Fruit fly (Drosophila melanogaster) whole organism, embryonic: ENCODE results near the gene CG8765.
A peak's percentile ranks its signal among the peaks of the same experiment; 100 is the strongest.

Experiments
- Adf1 ChIP-seq: fragments of 200-800 bp; sonication (Bioruptor generic); IDR thresholded peaks from 2 replicates; pipeline ENCODE4 v1.3.6; 2022; ENCODE audit warnings: missing biosample characterization, missing genetic modification characterization
- Atf6 ChIP-seq: fragments of 200-800 bp; sonication (Bioruptor generic); IDR thresholded peaks from 2 replicates; pipeline ENCODE4 v1.3.6; 2022; ENCODE audit warnings: missing biosample characterization, missing genetic modification characterization
- B-H1 ChIP-seq: fragments of 200-800 bp; sonication (Bioruptor generic); IDR thresholded peaks from 3 replicates; pipeline ENCODE4 v1.3.6; 2022; ENCODE audit warnings: missing biosample characterization, missing genetic modification characterization
- Bgb ChIP-seq: fragments of 200-800 bp; sonication (Bioruptor generic); IDR thresholded peaks from 2 replicates; pipeline ENCODE4 v1.3.6; 2022; ENCODE audit warnings: missing biosample characterization, missing genetic modification characterization; ENCODE audit not compliant: partially characterized antibody
- CG1024 ChIP-seq: fragments of 200-800 bp; sonication (Bioruptor generic); IDR thresholded peaks from 2 replicates; pipeline ENCODE4 v1.3.6; 2022; ENCODE audit warnings: missing biosample characterization, missing genetic modification characterization
- CG11504 ChIP-seq: fragments of 200-800 bp; sonication (Bioruptor generic); optimal IDR thresholded peaks from 3 replicates; lab custom pipeline; 2019; ENCODE audit warnings: missing biosample characterization, mild to moderate bottlenecking, missing genetic modification characterization, moderate library complexity
- CG12942 ChIP-seq: fragments of 200-800 bp; sonication (Bioruptor generic); optimal IDR thresholded peaks from 3 replicates; lab custom pipeline; 2016; ENCODE audit warnings: missing biosample characterization, missing genetic modification characterization
- CG13624 ChIP-seq: fragments of 200-800 bp; sonication (Bioruptor generic); optimal IDR thresholded peaks from 2 replicates; lab custom pipeline; 2016; ENCODE audit warnings: missing biosample characterization, missing genetic modification characterization
- CG15011 ChIP-seq: fragments of 200-800 bp; sonication (Bioruptor generic); optimal IDR thresholded peaks from 3 replicates; lab custom pipeline; 2018; ENCODE audit warnings: missing biosample characterization, mild to moderate bottlenecking, missing genetic modification characterization
- CG15479 ChIP-seq: fragments of 200-800 bp; sonication (Bioruptor generic); optimal IDR thresholded peaks from 3 replicates; lab custom pipeline; 2019; ENCODE audit warnings: missing biosample characterization, mild to moderate bottlenecking, missing genetic modification characterization, moderate library complexity
- CG17568 ChIP-seq: fragments of 200-800 bp; sonication (Bioruptor generic); optimal IDR thresholded peaks from 2 replicates; lab custom pipeline; 2018; ENCODE audit warnings: missing biosample characterization, mild to moderate bottlenecking, missing genetic modification characterization, moderate library complexity
- CG31365 ChIP-seq: fragments of 200-800 bp; sonication (Bioruptor generic); optimal IDR thresholded peaks from 2 replicates; lab custom pipeline; 2018; ENCODE audit warnings: missing biosample characterization, mild to moderate bottlenecking, missing genetic modification characterization
- CG32767 ChIP-seq: fragments of 200-800 bp; sonication (Bioruptor generic); IDR thresholded peaks from 2 replicates; pipeline ENCODE4 v1.3.6; 2022; ENCODE audit warnings: missing biosample characterization, missing genetic modification characterization
- CG33557 ChIP-seq: fragments of 200-800 bp; sonication (Bioruptor generic); optimal IDR thresholded peaks from 2 replicates; lab custom pipeline; 2019; ENCODE audit warnings: missing biosample characterization, mild to moderate bottlenecking, missing genetic modification characterization, moderate library complexity
- CG4424 ChIP-seq: fragments of 200-800 bp; sonication (Bioruptor generic); optimal IDR thresholded peaks from 3 replicates; lab custom pipeline; 2016; ENCODE audit warnings: missing biosample characterization, missing genetic modification characterization
- CG4730 ChIP-seq: fragments of 200-800 bp; sonication (Bioruptor generic); IDR thresholded peaks from 2 replicates; pipeline ENCODE4 v1.3.6; 2022; ENCODE audit warnings: missing biosample characterization, missing genetic modification characterization
- CG5245 ChIP-seq: fragments of 200-800 bp; sonication (Bioruptor generic); optimal IDR thresholded peaks from 3 replicates; lab custom pipeline; 2016; ENCODE audit warnings: missing biosample characterization, missing genetic modification characterization
- CG5953 ChIP-seq: fragments of 200-800 bp; sonication (Bioruptor generic); IDR thresholded peaks from 2 replicates; pipeline ENCODE4 v1.3.6; 2022; ENCODE audit warnings: missing biosample characterization, missing genetic modification characterization
- CG7987 ChIP-seq: fragments of 200-800 bp; sonication (Bioruptor generic); optimal IDR thresholded peaks from 2 replicates; lab custom pipeline; 2018; ENCODE audit warnings: missing biosample characterization, mild to moderate bottlenecking, missing genetic modification characterization, moderate library complexity
- CoRest ChIP-seq: fragments of 200-800 bp; sonication (Bioruptor generic); optimal IDR thresholded peaks from 3 replicates; lab custom pipeline; 2018; ENCODE audit warnings: missing biosample characterization, mild to moderate bottlenecking, missing genetic modification characterization, moderate library complexity
- Dek ChIP-seq: fragments of 200-800 bp; sonication (Bioruptor generic); optimal IDR thresholded peaks from 3 replicates; lab custom pipeline; 2019; ENCODE audit warnings: missing biosample characterization, mild to moderate bottlenecking, missing genetic modification characterization, moderate library complexity
- H15 ChIP-seq: fragments of 200-800 bp; sonication (Bioruptor generic); IDR thresholded peaks from 3 replicates; pipeline ENCODE4 v1.3.6; 2022; ENCODE audit warnings: missing biosample characterization, missing genetic modification characterization
- HLH3B ChIP-seq: fragments of 200-800 bp; sonication (Bioruptor generic); IDR thresholded peaks from 2 replicates; pipeline ENCODE4 v1.3.6; 2022; ENCODE audit warnings: missing biosample characterization, missing genetic modification characterization
- HmgD ChIP-seq: fragments of 200-800 bp; sonication (Bioruptor generic); optimal IDR thresholded peaks from 3 replicates; lab custom pipeline; 2016; ENCODE audit warnings: missing biosample characterization, missing genetic modification characterization
- Hsf ChIP-seq: fragments of 200-800 bp; sonication (Bioruptor generic); optimal IDR thresholded peaks from 3 replicates; lab custom pipeline; 2016; ENCODE audit warnings: missing biosample characterization, missing genetic modification characterization
- Nf-YA ChIP-seq: fragments of 200-800 bp; sonication (Bioruptor generic); IDR thresholded peaks from 2 replicates; pipeline ENCODE4 v1.3.6; 2022; ENCODE audit warnings: missing biosample characterization, missing genetic modification characterization
- Pdp1 ChIP-seq, 2 experiments: fragments of 200-800 bp; sonication (Bioruptor generic); optimal IDR thresholded peaks; 3 replicates each; lab custom pipeline; 2016; ENCODE audit warnings: missing biosample characterization in 2 of 2, missing genetic modification characterization in 2 of 2, mild to moderate bottlenecking in 1 of 2, moderate library complexity in 1 of 2
- Ravus ChIP-seq: fragments of 200-800 bp; sonication (Bioruptor generic); IDR thresholded peaks from 2 replicates; pipeline ENCODE4 v1.3.6; 2022; ENCODE audit warnings: missing biosample characterization, missing genetic modification characterization
- Sox102F ChIP-seq: fragments of 200-800 bp; sonication (Bioruptor generic); optimal IDR thresholded peaks from 2 replicates; lab custom pipeline; 2018; ENCODE audit warnings: missing biosample characterization, mild to moderate bottlenecking, missing genetic modification characterization, moderate library complexity
- ara ChIP-seq: fragments of 200-800 bp; sonication (Bioruptor generic); IDR thresholded peaks from 2 replicates; pipeline ENCODE4 v1.3.6; 2022; ENCODE audit warnings: missing biosample characterization, missing genetic modification characterization
- ase ChIP-seq: fragments of 200-800 bp; sonication (Bioruptor generic); IDR thresholded peaks from 3 replicates; pipeline ENCODE4 v1.3.6; 2022; ENCODE audit warnings: missing biosample characterization, missing genetic modification characterization
- az2 ChIP-seq: fragments of 200-800 bp; sonication (Bioruptor generic); optimal IDR thresholded peaks from 3 replicates; lab custom pipeline; 2016; ENCODE audit warnings: missing biosample characterization, missing genetic modification characterization
- dmrt99B ChIP-seq: fragments of 200-800 bp; sonication (Bioruptor generic); optimal IDR thresholded peaks from 2 replicates; lab custom pipeline; 2018; ENCODE audit warnings: missing biosample characterization, mild to moderate bottlenecking, missing genetic modification characterization, moderate library complexity
- eve ChIP-seq, 2 experiments: fragments of >200 bp; optimal IDR thresholded peaks; 2 replicates each; lab custom pipeline; 2017; ENCODE audit warnings: missing biosample characterization in 2 of 2, missing genetic modification characterization in 2 of 2
- hb ChIP-seq: fragments of 200-800 bp; sonication (Bioruptor generic); IDR thresholded peaks from 3 replicates; pipeline ENCODE4 v1.3.6; 2022; ENCODE audit warnings: missing biosample characterization, missing genetic modification characterization; ENCODE audit not compliant: partially characterized antibody
- jumu ChIP-seq: fragments of 200-800 bp; sonication (Bioruptor generic); optimal IDR thresholded peaks from 3 replicates; lab custom pipeline; 2016; ENCODE audit warnings: missing biosample characterization, missing genetic modification characterization
- kah ChIP-seq: fragments of 200-800 bp; sonication (Bioruptor generic); optimal IDR thresholded peaks from 2 replicates; lab custom pipeline; 2018; ENCODE audit warnings: missing biosample characterization, mild to moderate bottlenecking, missing genetic modification characterization
- ken ChIP-seq: fragments of 200-800 bp; sonication (Bioruptor generic); IDR thresholded peaks from 3 replicates; pipeline ENCODE4 v1.3.6; 2022; ENCODE audit warnings: missing biosample characterization, missing genetic modification characterization
- knrl ChIP-seq: fragments of 200-800 bp; sonication (Bioruptor generic); IDR thresholded peaks from 3 replicates; pipeline ENCODE4 v1.3.6; 2022; ENCODE audit warnings: missing biosample characterization, missing genetic modification characterization; ENCODE audit not compliant: partially characterized antibody
- mld ChIP-seq: fragments of 200-800 bp; sonication (Bioruptor generic); IDR thresholded peaks from 3 replicates; pipeline ENCODE4 v1.3.6; 2022; ENCODE audit warnings: missing biosample characterization, missing genetic modification characterization; ENCODE audit not compliant: partially characterized antibody
- nau ChIP-seq: fragments of 200-800 bp; sonication (Bioruptor generic); optimal IDR thresholded peaks from 3 replicates; lab custom pipeline; 2017; ENCODE audit warnings: missing biosample characterization, mild to moderate bottlenecking, missing genetic modification characterization, missing genetic modification reagents
- oc ChIP-seq: fragments of 200-800 bp; sonication (Bioruptor generic); optimal IDR thresholded peaks from 2 replicates; lab custom pipeline; 2018; ENCODE audit warnings: missing biosample characterization, mild to moderate bottlenecking, missing genetic modification characterization, moderate library complexity
- pho ChIP-seq: fragments of 200-800 bp; sonication (Bioruptor generic); optimal IDR thresholded peaks from 2 replicates; lab custom pipeline; 2016; ENCODE audit warnings: missing biosample characterization, missing genetic modification characterization
- psq ChIP-seq: fragments of 200-800 bp; sonication (Bioruptor generic); optimal IDR thresholded peaks from 2 replicates; lab custom pipeline; 2017; ENCODE audit warnings: missing biosample characterization, missing genetic modification characterization
- row ChIP-seq: fragments of 200-800 bp; sonication (Bioruptor generic); IDR thresholded peaks from 3 replicates; pipeline ENCODE4 v1.3.6; 2022; ENCODE audit warnings: missing biosample characterization, missing genetic modification characterization
- sisA ChIP-seq: fragments of 200-800 bp; sonication (Bioruptor generic); IDR thresholded peaks from 2 replicates; pipeline ENCODE4 v1.3.6; 2022; ENCODE audit warnings: missing biosample characterization, missing genetic modification characterization
- tap ChIP-seq: fragments of 200-800 bp; optimal IDR thresholded peaks from 3 replicates; lab custom pipeline; 2019; ENCODE audit warnings: missing biosample characterization, mild to moderate bottlenecking, missing genetic modification characterization, moderate library complexity
- tx ChIP-seq: fragments of 200-800 bp; sonication (Bioruptor generic); optimal IDR thresholded peaks from 2 replicates; lab custom pipeline; 2016; ENCODE audit warnings: missing biosample characterization, missing genetic modification characterization
- unpg ChIP-seq: fragments of 200-800 bp; sonication (Bioruptor generic); optimal IDR thresholded peaks from 3 replicates; lab custom pipeline; 2018; ENCODE audit warnings: missing biosample characterization, mild to moderate bottlenecking, missing genetic modification characterization, moderate library complexity
- yki ChIP-seq: fragments of >200 bp; optimal IDR thresholded peaks from 3 replicates; lab custom pipeline; 2018

CG8765 gene

dm6 chr3L:19674317-19674716 is 12.8 kb downstream of the CG8765 start (continued):
- TF ChIP-seq Pdp1 (GFP tag; optimal IDR thresholded peaks at IDR 0.05; lab: Kevin White, UChicago) = peak in 1 of 2 experiments; percentile 13
- peak; percentile 67 for TF ChIP-seq ara (GFP tag; lab: Robert Waterston, UW)
- no peak for TF ChIP-seq Atf6 (GFP tag; lab: Robert Waterston, UW)
- peak; percentile 12 for TF ChIP-seq CG4424 (GFP tag; lab: Kevin White, UChicago)
- peak; percentile 9 for TF ChIP-seq jumu (GFP tag; lab: Kevin White, UChicago)
- TF ChIP-seq CG11504 (tag; lab: Kevin White, UChicago) = peak; percentile 52
- TF ChIP-seq kah = no peak

dm6 chr3L:19670492-19670891 is 16.7 kb downstream of the CG8765 start:
- no peak for TF ChIP-seq ken (GFP tag; lab: Robert Waterston, UW)
- TF ChIP-seq HLH3B (GFP tag; lab: Robert Waterston, UW) = peak; percentile 63
- 0 out of 3 replicates have a peak, but pooled peaks have one; percentile 21 for TF ChIP-seq H15 (GFP tag; lab: Robert Waterston, UW)
- TF ChIP-seq Dek (tag; lab: Kevin White, UChicago) = no peak
- TF ChIP-seq dmrt99B = peak; percentile 64
- TF ChIP-seq Bgb = no peak
- peak; percentile 65 for TF ChIP-seq sisA (GFP tag; lab: Robert Waterston, UW)
- TF ChIP-seq ase (GFP tag; lab: Robert Waterston, UW) = peak; percentile 43; the same call in 2 of the 3 replicates
- TF ChIP-seq CG5953 (GFP tag; lab: Robert Waterston, UW) = peak; percentile 50; the same call in 1 of the 2 replicates
- no peak for TF ChIP-seq knrl (GFP tag; lab: Robert Waterston, UW)
- TF ChIP-seq row (GFP tag; lab: Robert Waterston, UW) = peak; percentile 68
- TF ChIP-seq CG32767 (GFP tag; lab: Robert Waterston, UW) = no peak
- peak; percentile 10 for TF ChIP-seq az2 (GFP tag; lab: Kevin White, UChicago)
- TF ChIP-seq HmgD (GFP tag; lab: Kevin White, UChicago) = no peak
- TF ChIP-seq B-H1 (GFP tag; lab: Robert Waterston, UW) = no peak
- no peak for TF ChIP-seq pho (GFP tag; lab: Kevin White, UChicago)
- no peak for TF ChIP-seq CG4730 (GFP tag; lab: Robert Waterston, UW)
- no peak for TF ChIP-seq tx (GFP tag; lab: Kevin White, UChicago)
- no peak for TF ChIP-seq nau (GFP tag; lab: Kevin White, UChicago)
- no peak for TF ChIP-seq Nf-YA (GFP tag; lab: Robert Waterston, UW)
- TF ChIP-seq oc (tag; lab: Kevin White, UChicago) = no peak
- TF ChIP-seq CG17568 (GFP tag; lab: Kevin White, UChicago) = no peak
- no peak for TF ChIP-seq Hsf (GFP tag; lab: Kevin White, UChicago)
- no peak for TF ChIP-seq CG15479
- TF ChIP-seq CG15011 (GFP tag; lab: Kevin White, UChicago) = no peak
- no peak for TF ChIP-seq Adf1
- no peak for TF ChIP-seq CG5245 (GFP tag; lab: Kevin White, UChicago)
- no peak for TF ChIP-seq CG1024 (GFP tag; lab: Robert Waterston, UW)
- TF ChIP-seq CG7987 (GFP tag; lab: Kevin White, UChicago) = no peak
- peak; percentile 60 for TF ChIP-seq Sox102F (GFP tag; lab: Kevin White, UChicago)
- TF ChIP-seq CG33557 (GFP tag; lab: Kevin White, UChicago) = no peak
- no peak for TF ChIP-seq mld
- peak; percentile 47 for TF ChIP-seq unpg (GFP tag; lab: Kevin White, UChicago)
- no peak for TF ChIP-seq eve (GFP tag; optimal IDR thresholded peaks at IDR 0.05; lab: Kevin White, UChicago)
- no peak for TF ChIP-seq yki (lab: Kevin White, UChicago)
- TF ChIP-seq CG31365 = no peak
- peak; percentile 13 for TF ChIP-seq tap
- no peak for TF ChIP-seq kah
- TF ChIP-seq CG12942 (GFP tag; lab: Kevin White, UChicago) = peak; percentile 9
- TF ChIP-seq hb (GFP tag; lab: Robert Waterston, UW) = no peak
- no peak for TF ChIP-seq psq (GFP tag; lab: Kevin White, UChicago)
- peak; percentile 41 for TF ChIP-seq CoRest
- no peak for TF ChIP-seq Ravus (GFP tag; lab: Robert Waterston, UW)
- no peak for TF ChIP-seq CG13624 (GFP tag; lab: Kevin White, UChicago)
